Fruit fly (Drosophila melanogaster) whole organism, embryonic: Measurements from ENCODE around the gene HIPP1.

Source experiments
- Abd-B ChIP-seq: fragments of 200-800 bp; sonication (Bioruptor generic); optimal IDR thresholded peaks from 2 replicates; lab custom pipeline; 2018; ENCODE audit warnings: missing biosample characterization, mild to moderate bottlenecking, missing genetic modification characterization, moderate library complexity
- B-H2 ChIP-seq: fragments of 200-800 bp; sonication (Bioruptor generic); optimal IDR thresholded peaks from 2 replicates; lab custom pipeline; 2018; ENCODE audit warnings: missing biosample characterization, mild to moderate bottlenecking, missing genetic modification characterization
- CG10267 ChIP-seq: fragments of 200-800 bp; sonication (Bioruptor generic); optimal IDR thresholded peaks from 2 replicates; lab custom pipeline; 2018; ENCODE audit warnings: missing biosample characterization, mild to moderate bottlenecking, missing genetic modification characterization, moderate library complexity
- CG10431 ChIP-seq: fragments of 200-800 bp; sonication (Bioruptor generic); optimal IDR thresholded peaks from 3 replicates; lab custom pipeline; 2018; ENCODE audit warnings: missing biosample characterization, mild to moderate bottlenecking, missing genetic modification characterization
- CG10979 ChIP-seq: fragments of 200-800 bp; sonication (Bioruptor generic); optimal IDR thresholded peaks from 2 replicates; lab custom pipeline; 2018; ENCODE audit warnings: missing biosample characterization, mild to moderate bottlenecking, missing genetic modification characterization, moderate library complexity
- CG11696 ChIP-seq: fragments of 200-800 bp; sonication (Bioruptor generic); IDR thresholded peaks from 2 replicates; pipeline ENCODE4 v1.3.6; 2022; ENCODE audit warnings: missing biosample characterization, missing genetic modification characterization
- CG12769 ChIP-seq: fragments of 200-800 bp; sonication (Bioruptor generic); optimal IDR thresholded peaks from 2 replicates; lab custom pipeline; 2019; ENCODE audit warnings: missing biosample characterization, mild to moderate bottlenecking, missing genetic modification characterization, moderate library complexity
- CG13424 ChIP-seq: fragments of 200-800 bp; sonication (Bioruptor generic); optimal IDR thresholded peaks from 2 replicates; lab custom pipeline; 2019; ENCODE audit warnings: missing biosample characterization, mild to moderate bottlenecking, missing genetic modification characterization, moderate library complexity
- CG13775 ChIP-seq: fragments of 200-800 bp; sonication (Bioruptor generic); optimal IDR thresholded peaks from 3 replicates; lab custom pipeline; 2017; ENCODE audit warnings: missing biosample characterization, mild to moderate bottlenecking, missing genetic modification characterization
- CG1602 ChIP-seq: fragments of 200-800 bp; sonication (Bioruptor generic); optimal IDR thresholded peaks from 3 replicates; lab custom pipeline; 2016; ENCODE audit warnings: missing biosample characterization, missing genetic modification characterization
- CG16813 ChIP-seq: fragments of 200-800 bp; sonication (Bioruptor generic); IDR thresholded peaks from 3 replicates; pipeline ENCODE4 v1.3.6; 2022; ENCODE audit warnings: missing biosample characterization, missing genetic modification characterization; ENCODE audit not compliant: partially characterized antibody
- CG17568 ChIP-seq: fragments of 200-800 bp; sonication (Bioruptor generic); optimal IDR thresholded peaks from 2 replicates; lab custom pipeline; 2018; ENCODE audit warnings: missing biosample characterization, mild to moderate bottlenecking, missing genetic modification characterization, moderate library complexity
- CG42726 ChIP-seq: fragments of 200-800 bp; sonication (Bioruptor generic); IDR thresholded peaks from 2 replicates; pipeline ENCODE4 v1.3.6; 2022; ENCODE audit warnings: missing biosample characterization, missing genetic modification characterization; ENCODE audit not compliant: partially characterized antibody
- CG6854 ChIP-seq: fragments of 200-800 bp; sonication (Bioruptor generic); optimal IDR thresholded peaks from 3 replicates; lab custom pipeline; 2017; ENCODE audit warnings: missing biosample characterization, mild to moderate bottlenecking, missing genetic modification characterization
- CG7357 ChIP-seq: fragments of 200-800 bp; sonication (Bioruptor generic); IDR thresholded peaks from 3 replicates; pipeline ENCODE4 v1.3.6; 2022; ENCODE audit warnings: missing biosample characterization, missing genetic modification characterization
- CG7987 ChIP-seq: fragments of 200-800 bp; sonication (Bioruptor generic); optimal IDR thresholded peaks from 2 replicates; lab custom pipeline; 2018; ENCODE audit warnings: missing biosample characterization, mild to moderate bottlenecking, missing genetic modification characterization, moderate library complexity
- CG9215 ChIP-seq: fragments of 200-800 bp; sonication (Bioruptor generic); IDR thresholded peaks from 2 replicates; pipeline ENCODE4 v1.3.6; 2022; ENCODE audit warnings: missing biosample characterization, missing genetic modification characterization
- CoRest ChIP-seq: fragments of 200-800 bp; sonication (Bioruptor generic); optimal IDR thresholded peaks from 3 replicates; lab custom pipeline; 2018; ENCODE audit warnings: missing biosample characterization, mild to moderate bottlenecking, missing genetic modification characterization, moderate library complexity
- CrebB ChIP-seq: fragments of 200-800 bp; sonication (Bioruptor generic); optimal IDR thresholded peaks from 3 replicates; lab custom pipeline; 2018; ENCODE audit warnings: missing biosample characterization, mild to moderate bottlenecking, missing genetic modification characterization
- Doc3 ChIP-seq: fragments of 200-800 bp; sonication (Bioruptor generic); IDR thresholded peaks from 3 replicates; pipeline ENCODE4 v1.3.6; 2022; ENCODE audit warnings: missing biosample characterization, missing genetic modification characterization; ENCODE audit not compliant: partially characterized antibody
- Dref ChIP-seq: fragments of 200-800 bp; sonication (Bioruptor generic); IDR thresholded peaks from 2 replicates; pipeline ENCODE4 v1.3.6; 2022; ENCODE audit warnings: missing biosample characterization, missing genetic modification characterization
- E2f2 ChIP-seq: fragments of 200-800 bp; sonication (Bioruptor generic); IDR thresholded peaks from 2 replicates; pipeline ENCODE4 v1.3.6; 2022; ENCODE audit warnings: missing biosample characterization, missing genetic modification characterization
- Gug ChIP-seq: fragments of 200-800 bp; sonication (Bioruptor generic); IDR thresholded peaks from 4 replicates; pipeline ENCODE4 v1.3.6; 2022; ENCODE audit warnings: missing biosample characterization, missing genetic modification characterization
- HHEX ChIP-seq: fragments of 200-800 bp; sonication (Bioruptor generic); optimal IDR thresholded peaks from 3 replicates; lab custom pipeline; 2017; ENCODE audit warnings: missing biosample characterization, mild to moderate bottlenecking, missing genetic modification characterization, missing genetic modification reagents
- HLH54F ChIP-seq: fragments of 200-800 bp; sonication (Bioruptor generic); optimal IDR thresholded peaks from 3 replicates; lab custom pipeline; 2016; ENCODE audit warnings: missing biosample characterization, missing genetic modification characterization
- Hr3 ChIP-seq: fragments of 200-800 bp; sonication (Bioruptor generic); optimal IDR thresholded peaks from 3 replicates; lab custom pipeline; 2016; ENCODE audit warnings: missing biosample characterization, missing genetic modification characterization
- Hsf ChIP-seq: fragments of 200-800 bp; sonication (Bioruptor generic); optimal IDR thresholded peaks from 3 replicates; lab custom pipeline; 2016; ENCODE audit warnings: missing biosample characterization, missing genetic modification characterization
- Mes4 ChIP-seq: fragments of 200-800 bp; sonication (Bioruptor generic); optimal IDR thresholded peaks from 2 replicates; lab custom pipeline; 2016; ENCODE audit warnings: missing biosample characterization, missing genetic modification characterization
- Mrtf ChIP-seq: fragments of 200-800 bp; sonication (Bioruptor generic); IDR thresholded peaks from 3 replicates; pipeline ENCODE4 v1.3.6; 2022; ENCODE audit warnings: missing biosample characterization, missing genetic modification characterization
- Nf-YA ChIP-seq: fragments of 200-800 bp; sonication (Bioruptor generic); IDR thresholded peaks from 2 replicates; pipeline ENCODE4 v1.3.6; 2022; ENCODE audit warnings: missing biosample characterization, missing genetic modification characterization
- Optix ChIP-seq: fragments of 200-800 bp; sonication (Bioruptor generic); IDR thresholded peaks from 3 replicates; pipeline ENCODE4 v1.3.6; 2022; ENCODE audit warnings: missing biosample characterization, missing genetic modification characterization
- Spps ChIP-seq: fragments of 200-800 bp; sonication (Bioruptor generic); optimal IDR thresholded peaks from 2 replicates; lab custom pipeline; 2018; ENCODE audit warnings: missing biosample characterization, mild to moderate bottlenecking, missing genetic modification characterization
- exex ChIP-seq: fragments of 200-800 bp; sonication (Bioruptor generic); optimal IDR thresholded peaks from 4 replicates; lab custom pipeline; 2018; ENCODE audit warnings: missing biosample characterization, mild to moderate bottlenecking, missing genetic modification characterization, moderate library complexity
- fd3F ChIP-seq: fragments of 200-800 bp; sonication (Bioruptor generic); optimal IDR thresholded peaks from 2 replicates; lab custom pipeline; 2018; ENCODE audit warnings: missing biosample characterization, mild to moderate bottlenecking, missing genetic modification characterization, moderate library complexity
- grau ChIP-seq: fragments of 200-800 bp; optimal IDR thresholded peaks from 3 replicates; lab custom pipeline; 2019; ENCODE audit warnings: missing biosample characterization, mild to moderate bottlenecking, missing genetic modification characterization, moderate library complexity
- gro ChIP-seq: fragments of 200-800 bp; sonication (Bioruptor generic); optimal IDR thresholded peaks from 2 replicates; lab custom pipeline; 2016; ENCODE audit warnings: missing biosample characterization, missing genetic modification characterization
- insv ChIP-seq, 2 experiments: fragments of 200-800 bp; sonication (Bioruptor generic); optimal IDR thresholded peaks; 3 replicates each; lab custom pipeline; 2016 to 2018; ENCODE audit warnings: missing biosample characterization in 2 of 2, missing genetic modification characterization in 2 of 2
- jumu ChIP-seq: fragments of 200-800 bp; sonication (Bioruptor generic); optimal IDR thresholded peaks from 3 replicates; lab custom pipeline; 2016; ENCODE audit warnings: missing biosample characterization, missing genetic modification characterization
- maf-S ChIP-seq: fragments of 200-800 bp; sonication (Bioruptor generic); optimal IDR thresholded peaks from 2 replicates; lab custom pipeline; 2016; ENCODE audit warnings: missing biosample characterization, missing genetic modification characterization
- otp ChIP-seq: fragments of 200-800 bp; sonication (Bioruptor generic); IDR thresholded peaks from 3 replicates; pipeline ENCODE4, ENCODE4 v1.3.6; 2022; ENCODE audit warnings: missing biosample characterization, missing genetic modification characterization
- pros ChIP-seq: fragments of 200-800 bp; sonication (Bioruptor generic); optimal IDR thresholded peaks from 3 replicates; lab custom pipeline; 2019; ENCODE audit warnings: missing biosample characterization, mild to moderate bottlenecking, missing genetic modification characterization, moderate library complexity
- sens-2 ChIP-seq: fragments of 200-800 bp; sonication (Bioruptor generic); IDR thresholded peaks from 2 replicates; pipeline ENCODE4 v1.3.6; 2022; ENCODE audit warnings: missing biosample characterization, missing genetic modification characterization
- shn ChIP-seq: fragments of 200-800 bp; sonication (Bioruptor generic); optimal IDR thresholded peaks from 3 replicates; lab custom pipeline; 2016; ENCODE audit warnings: missing biosample characterization, missing genetic modification characterization
- slou ChIP-seq: fragments of 200-800 bp; sonication (Bioruptor generic); optimal IDR thresholded peaks from 3 replicates; lab custom pipeline; 2016; ENCODE audit warnings: missing biosample characterization, missing genetic modification characterization
- sug ChIP-seq: fragments of 200-800 bp; optimal IDR thresholded peaks from 2 replicates; lab custom pipeline; 2019; ENCODE audit warnings: missing biosample characterization, mild to moderate bottlenecking, missing genetic modification characterization, moderate library complexity
- tin ChIP-seq: fragments of 200-800 bp; sonication (Bioruptor generic); optimal IDR thresholded peaks from 3 replicates; lab custom pipeline; 2016; ENCODE audit warnings: missing biosample characterization, missing genetic modification characterization
- tx ChIP-seq: fragments of 200-800 bp; sonication (Bioruptor generic); optimal IDR thresholded peaks from 2 replicates; lab custom pipeline; 2016; ENCODE audit warnings: missing biosample characterization, missing genetic modification characterization
- vfl ChIP-seq: fragments of 200-800 bp; sonication (Bioruptor generic); optimal IDR thresholded peaks from 2 replicates; lab custom pipeline; 2016; ENCODE audit warnings: missing biosample characterization, missing genetic modification characterization
- vnd ChIP-seq: fragments of 200-800 bp; sonication (Bioruptor generic); IDR thresholded peaks from 3 replicates; pipeline ENCODE4 v1.3.6; 2022; ENCODE audit warnings: missing biosample characterization, missing genetic modification characterization; ENCODE audit not compliant: partially characterized antibody
- yki ChIP-seq: fragments of >200 bp; optimal IDR thresholded peaks from 3 replicates; lab custom pipeline; 2018
- zfh1 ChIP-seq: fragments of 200-800 bp; sonication (Bioruptor generic); IDR thresholded peaks from 3 replicates; pipeline ENCODE4 v1.3.6; 2022; ENCODE audit warnings: missing biosample characterization, missing genetic modification characterization

The HIPP1 gene

dm6 chr3L:20841465-20842109 is 32.1 kb downstream of the HIPP1 start, which contains the start of the genes CSN3 and CG11456 (continued):
- no peak for TF ChIP-seq Gug (GFP tag; lab: Robert Waterston, UW)
- TF ChIP-seq Doc3 = peak; percentile 63; the same call in 1 of the 3 replicates
- no peak for TF ChIP-seq CG17568
- TF ChIP-seq CG7987 (GFP tag; lab: Kevin White, UChicago) = peak; percentile 31
- TF ChIP-seq CG7357 (GFP tag; lab: Robert Waterston, UW) = no peak
- TF ChIP-seq CrebB (tag; lab: Kevin White, UChicago) = no peak
- TF ChIP-seq Hr3 = peak; percentile 40
- no peak for TF ChIP-seq CG13775 (GFP tag; lab: Kevin White, UChicago)
- TF ChIP-seq HHEX (GFP tag; lab: Kevin White, UChicago) = no peak
- TF ChIP-seq Spps = no peak
- peak; percentile 55 for TF ChIP-seq B-H2 (GFP tag; lab: Kevin White, UChicago)
- TF ChIP-seq tin (GFP tag; lab: Kevin White, UChicago) = peak; percentile 62
- TF ChIP-seq CG12769 = no peak
- no peak for TF ChIP-seq Mrtf (GFP tag; lab: Robert Waterston, UW)
- peak; percentile 95 for TF ChIP-seq Dref
- no peak for TF ChIP-seq zfh1
- TF ChIP-seq Optix = no peak
- TF ChIP-seq Mes4 = peak; percentile 6
- TF ChIP-seq CG13424 (tag; lab: Kevin White, UChicago) = no peak
- TF ChIP-seq CoRest = peak; percentile 58
- TF ChIP-seq CG10431 = no peak
- peak; percentile 45 for TF ChIP-seq maf-S (GFP tag; lab: Kevin White, UChicago)
- TF ChIP-seq pros = no peak
- peak; percentile 57 for TF ChIP-seq Hsf
- no peak for TF ChIP-seq sens-2 (GFP tag; lab: Robert Waterston, UW)
- TF ChIP-seq tx (GFP tag; lab: Kevin White, UChicago) = peak; percentile 25
- TF ChIP-seq vfl (GFP tag; lab: Kevin White, UChicago) = peak; percentile 55
- TF ChIP-seq CG10979 (tag; lab: Kevin White, UChicago) = no peak
- TF ChIP-seq insv (GFP tag; optimal IDR thresholded peaks at IDR 0.05; lab: Kevin White, UChicago) = peak in 1 of 2 experiments; percentile 7
- no peak for TF ChIP-seq otp (GFP tag; lab: Robert Waterston, UW)
- TF ChIP-seq CG10267 (tag; lab: Kevin White, UChicago) = peak; percentile 97
- no peak for TF ChIP-seq exex
- peak; percentile 60 for TF ChIP-seq jumu (GFP tag; lab: Kevin White, UChicago)
- TF ChIP-seq vnd (GFP tag; lab: Robert Waterston, UW) = peak; percentile 57; the same call in 2 of the 3 replicates
- TF ChIP-seq HLH54F (GFP tag; lab: Kevin White, UChicago) = peak; percentile 52
- TF ChIP-seq E2f2 (GFP tag; lab: Robert Waterston, UW) = peak; percentile 81
- TF ChIP-seq gro (GFP tag; lab: Kevin White, UChicago) = peak; percentile 28
- peak; percentile 67 for TF ChIP-seq CG16813 (GFP tag; lab: Robert Waterston, UW)
- no peak for TF ChIP-seq sug (tag; lab: Kevin White, UChicago)
- TF ChIP-seq CG1602 (GFP tag; lab: Kevin White, UChicago) = peak; percentile 21
- no peak for TF ChIP-seq CG9215 (GFP tag; lab: Robert Waterston, UW)
- TF ChIP-seq grau (tag; lab: Kevin White, UChicago) = peak; percentile 42
- TF ChIP-seq Nf-YA = no peak
- peak; percentile 6 for TF ChIP-seq shn
- TF ChIP-seq CG6854 (GFP tag; lab: Kevin White, UChicago) = no peak
- TF ChIP-seq yki (lab: Kevin White, UChicago) = no peak
- TF ChIP-seq CG11696 (GFP tag; lab: Robert Waterston, UW) = no peak
- no peak for TF ChIP-seq CG42726 (GFP tag; lab: Robert Waterston, UW)
- no peak for TF ChIP-seq slou (GFP tag; lab: Kevin White, UChicago)
- no peak for TF ChIP-seq Abd-B (GFP tag; lab: Kevin White, UChicago)
- no peak for TF ChIP-seq fd3F (GFP tag; lab: Kevin White, UChicago)
